Worm (Caenorhabditis elegans) whole organism, L2 larva: Measurements from ENCODE around the gene snb-5.

Experiments used
- C34F6.9 ChIP-seq: fragments of 150-350 bp; optimal IDR thresholded peaks from 2 replicates; lab custom pipeline; 2014; ENCODE audit warnings: missing biosample characterization, missing genetic modification characterization
- F13H6.1 ChIP-seq: sonication (generic microtip); optimal IDR thresholded peaks from 2 replicates; lab custom pipeline; 2016; ENCODE audit warnings: missing genetic modification characterization, missing compliant biosample characterization
- Y55F3AM.14 ChIP-seq: fragments of 200-800 bp; sonication (Bioruptor generic); optimal IDR thresholded peaks from 2 replicates; lab custom pipeline; 2018; ENCODE audit warnings: mild to moderate bottlenecking, missing genetic modification characterization, missing compliant biosample characterization
- aly-2 ChIP-seq: fragments of 150-350 bp; optimal IDR thresholded peaks from 2 replicates; lab custom pipeline; 2014; ENCODE audit warnings: missing biosample characterization, missing genetic modification characterization
- ama-1 ChIP-seq: fragments of 150-350 bp; optimal IDR thresholded peaks from 2 replicates; lab custom pipeline; 2018; ENCODE audit warnings: inconsistent platforms
- blmp-1 ChIP-seq: sonication (generic microtip); optimal IDR thresholded peaks from 2 replicates; lab custom pipeline; 2017; ENCODE audit warnings: missing genetic modification characterization, mild to moderate bottlenecking, missing compliant biosample characterization, antibody characterized with exemption, moderate library complexity; ENCODE audit not compliant: insufficient read depth
- ceh-82 ChIP-seq: fragments of 150-350 bp; optimal IDR thresholded peaks from 2 replicates; lab custom pipeline; 2014; ENCODE audit warnings: missing biosample characterization, missing genetic modification characterization
- crh-2 ChIP-seq: sonication (generic microtip); optimal IDR thresholded peaks from 2 replicates; lab custom pipeline; 2017; ENCODE audit warnings: missing biosample characterization, missing genetic modification characterization
- dmd-4 ChIP-seq: sonication (generic microtip); optimal IDR thresholded peaks from 2 replicates; lab custom pipeline; 2017; ENCODE audit warnings: missing biosample characterization, missing genetic modification characterization
- egl-27 ChIP-seq: sonication (generic microtip); optimal IDR thresholded peaks from 3 replicates; lab custom pipeline; 2017; ENCODE audit warnings: missing biosample characterization, missing genetic modification reagents, missing genetic modification characterization
- elt-1 ChIP-seq: fragments of 150-350 bp; optimal IDR thresholded peaks from 2 replicates; lab custom pipeline; 2014; ENCODE audit warnings: missing biosample characterization, missing genetic modification characterization
- elt-3 ChIP-seq: sonication (generic microtip); optimal IDR thresholded peaks from 2 replicates; lab custom pipeline; 2017; ENCODE audit warnings: missing biosample characterization, missing genetic modification characterization
- fos-1 ChIP-seq: fragments of 150-350 bp; optimal IDR thresholded peaks from 2 replicates; lab custom pipeline; 2014; ENCODE audit warnings: missing biosample characterization, missing genetic modification characterization
- gmeb-1 ChIP-seq: fragments of 150-350 bp; optimal IDR thresholded peaks from 2 replicates; lab custom pipeline; 2014; ENCODE audit warnings: missing biosample characterization, missing genetic modification characterization
- lin-13 ChIP-seq: fragments of 150-350 bp; optimal IDR thresholded peaks from 2 replicates; lab custom pipeline; 2014; ENCODE audit warnings: missing biosample characterization, missing genetic modification reagents, missing genetic modification characterization
- lin-39 ChIP-seq: fragments of 150-350 bp; optimal IDR thresholded peaks from 2 replicates; lab custom pipeline; 2014; ENCODE audit warnings: missing biosample characterization, missing genetic modification reagents, missing genetic modification characterization
- lsy-2 ChIP-seq, 2 experiments: fragments of 150-350 bp in 1 of 2; sonication (generic microtip) in 1 of 2; optimal IDR thresholded peaks; 2 replicates each; lab custom pipeline; 2014 to 2017; ENCODE audit warnings: missing biosample characterization in 2 of 2, missing genetic modification characterization in 2 of 2
- mab-5 ChIP-seq: fragments of 150-350 bp; optimal IDR thresholded peaks from 2 replicates; lab custom pipeline; 2014; ENCODE audit warnings: missing biosample characterization, missing genetic modification characterization
- mbf-1 ChIP-seq: sonication (generic microtip); optimal IDR thresholded peaks from 2 replicates; lab custom pipeline; 2017; ENCODE audit warnings: missing biosample characterization, missing genetic modification characterization
- mdl-1 ChIP-seq, 2 experiments: fragments of 150-350 bp in 1 of 2; sonication (generic microtip) in 1 of 2; optimal IDR thresholded peaks; 2 replicates each; lab custom pipeline; 2017; ENCODE audit warnings: missing biosample characterization in 2 of 2, missing genetic modification characterization in 2 of 2
- nhr-10 ChIP-seq: sonication (generic microtip); optimal IDR thresholded peaks from 2 replicates; lab custom pipeline; 2017; ENCODE audit warnings: missing biosample characterization, missing genetic modification characterization
- nhr-11 ChIP-seq: fragments of 150-350 bp; optimal IDR thresholded peaks from 2 replicates; lab custom pipeline; 2014; ENCODE audit warnings: missing biosample characterization, missing genetic modification characterization
- nhr-12 ChIP-seq: fragments of 150-350 bp; optimal IDR thresholded peaks from 2 replicates; lab custom pipeline; 2014; ENCODE audit warnings: missing biosample characterization, missing genetic modification characterization
- nhr-129 ChIP-seq: fragments of 150-350 bp; optimal IDR thresholded peaks from 2 replicates; lab custom pipeline; 2014; ENCODE audit warnings: missing biosample characterization, missing genetic modification characterization
- nhr-21 ChIP-seq: fragments of 150-350 bp; optimal IDR thresholded peaks from 2 replicates; lab custom pipeline; 2014; ENCODE audit warnings: missing biosample characterization, missing genetic modification characterization
- nhr-23 ChIP-seq: fragments of 150-350 bp; optimal IDR thresholded peaks from 2 replicates; lab custom pipeline; 2014; ENCODE audit warnings: missing biosample characterization, missing genetic modification reagents, missing genetic modification characterization
- nhr-25 ChIP-seq: fragments of 150-350 bp; sonication (generic microtip); optimal IDR thresholded peaks from 3 replicates; lab custom pipeline; 2014; ENCODE audit warnings: missing biosample characterization, missing genetic modification characterization
- nhr-6 ChIP-seq: fragments of 150-350 bp; optimal IDR thresholded peaks from 2 replicates; lab custom pipeline; 2014; ENCODE audit warnings: missing biosample characterization, missing genetic modification characterization
- nhr-77 ChIP-seq: fragments of 150-350 bp; optimal IDR thresholded peaks from 2 replicates; lab custom pipeline; 2014; ENCODE audit warnings: missing biosample characterization, missing genetic modification characterization
- peb-1 ChIP-seq: fragments of 150-350 bp; optimal IDR thresholded peaks from 2 replicates; lab custom pipeline; 2014; ENCODE audit warnings: missing biosample characterization, missing genetic modification characterization
- sem-4 ChIP-seq: fragments of 150-350 bp; optimal IDR thresholded peaks from 2 replicates; lab custom pipeline; 2014; ENCODE audit warnings: missing biosample characterization, missing genetic modification reagents, missing genetic modification characterization
- skn-1 ChIP-seq: sonication (generic microtip); optimal IDR thresholded peaks from 2 replicates; lab custom pipeline; 2017; ENCODE audit warnings: missing biosample characterization, missing genetic modification characterization
- sma-3 ChIP-seq: sonication (generic microtip); optimal IDR thresholded peaks from 2 replicates; lab custom pipeline; 2016; ENCODE audit warnings: missing genetic modification reagents, missing genetic modification characterization, missing compliant biosample characterization
- sma-9 ChIP-seq, 2 experiments: fragments of 150-350 bp in 1 of 2; sonication (generic microtip) in 1 of 2; optimal IDR thresholded peaks; 2 replicates each; lab custom pipeline; 2014 to 2016; ENCODE audit warnings: missing genetic modification characterization in 2 of 2, mild to moderate bottlenecking in 1 of 2, missing biosample characterization in 1 of 2, missing compliant biosample characterization in 1 of 2, missing genetic modification reagents in 1 of 2, moderate library complexity in 1 of 2
- snpc-4 ChIP-seq: fragments of 150-350 bp; optimal IDR thresholded peaks from 2 replicates; lab custom pipeline; 2014; ENCODE audit warnings: missing biosample characterization, missing genetic modification characterization
- unc-39 ChIP-seq: fragments of 150-350 bp; optimal IDR thresholded peaks from 2 replicates; lab custom pipeline; 2014; ENCODE audit warnings: missing biosample characterization, missing genetic modification characterization
- unc-55 ChIP-seq: fragments of 150-350 bp; sonication (generic microtip); optimal IDR thresholded peaks from 3 replicates; lab custom pipeline; 2014; ENCODE audit warnings: missing biosample characterization, missing genetic modification reagents, missing genetic modification characterization
- unc-62 ChIP-seq: fragments of 150-350 bp; optimal IDR thresholded peaks from 2 replicates; lab custom pipeline; 2014; ENCODE audit warnings: missing biosample characterization, missing genetic modification reagents, missing genetic modification characterization
- zag-1 ChIP-seq: fragments of 150-350 bp; optimal IDR thresholded peaks from 2 replicates; lab custom pipeline; 2014; ENCODE audit warnings: missing biosample characterization, missing genetic modification characterization
- ztf-11 ChIP-seq: sonication (generic microtip); optimal IDR thresholded peaks from 2 replicates; lab custom pipeline; 2017; ENCODE audit warnings: missing biosample characterization, missing genetic modification characterization
- ztf-4 ChIP-seq: fragments of 150-350 bp; optimal IDR thresholded peaks from 2 replicates; lab custom pipeline; 2014; ENCODE audit warnings: missing biosample characterization, missing genetic modification characterization

snb-5 gene

ce11 chrIII:8217919-8218318 lies 15.1 kb downstream of the snb-5 start, which contains the start of gene C30A5.16:
Gene C30A5.16 (plus strand): TSS chrIII:8218219.
- no peak for TF ChIP-seq dmd-4 (tag; lab: Kevin White, UChicago)
- no peak for TF ChIP-seq F13H6.1
- no peak for TF ChIP-seq mdl-1 (tag; optimal IDR thresholded peaks at IDR 0.05; lab: Kevin White, UChicago)
- TF ChIP-seq gmeb-1, result no peak

- TF ChIP-seq unc-62, result no peak
- no peak for TF ChIP-seq nhr-21 (tag; lab: Kevin White, UChicago)
- TF ChIP-seq snpc-4 (tag; lab: Kevin White, UChicago), result no peak
- TF ChIP-seq peb-1 (tag; lab: Kevin White, UChicago), result no peak
- TF ChIP-seq nhr-129 (tag; lab: Kevin White, UChicago), result no peak
- no peak for TF ChIP-seq F13H6.1
- no peak for TF ChIP-seq unc-55 (GFP tag; lab: Kevin White, UChicago)
- no peak for TF ChIP-seq ceh-82 (tag; lab: Kevin White, UChicago)
- TF ChIP-seq lin-39 (tag; lab: Kevin White, UChicago), result no peak
- TF ChIP-seq sma-9 (GFP tag; optimal IDR thresholded peaks at IDR 0.05; lab: Kevin White, UChicago), result no peak
- no peak for TF ChIP-seq sma-9 (tag; optimal IDR thresholded peaks at IDR 0.05; lab: Kevin White, UChicago)
- no peak for TF ChIP-seq lin-13 (GFP tag; lab: Kevin White, UChicago)
- no peak for TF ChIP-seq fos-1
Measured at ce11 chrIII:8220081-8220480, 17.2 kb downstream of the snb-5 start.

DNA sequence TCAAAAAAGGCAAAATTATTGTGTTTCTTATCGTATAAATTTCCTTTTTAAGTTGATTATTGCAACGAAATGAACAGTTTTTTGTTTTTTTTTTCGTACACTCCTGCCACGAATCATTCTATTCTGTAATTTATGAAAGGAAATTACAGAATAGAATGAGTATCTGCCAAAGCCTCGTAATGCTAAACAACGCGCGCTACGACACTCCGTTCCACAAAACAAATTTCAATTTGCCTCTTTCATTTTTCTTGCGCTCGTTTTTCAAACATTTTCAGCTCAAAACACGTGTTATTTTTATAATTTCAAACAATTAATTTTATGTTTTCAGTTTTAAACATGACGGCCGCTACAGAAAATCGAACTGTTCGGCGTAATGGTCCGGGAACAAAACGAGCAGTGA lies 21.9 kb downstream of the snb-5 start, which contains the start of gene mob-4:
mob-4 (plus strand) TSS at position 329 of the 400 bp plus-strand sequence.
- TF ChIP-seq snpc-4 (tag; lab: Kevin White, UChicago), result no peak
- peak in 1 of 2 experiments; percentile 32 for TF ChIP-seq lsy-2 (tag; optimal IDR thresholded peaks at IDR 0.05; lab: Kevin White, UChicago)
- no peak for TF ChIP-seq elt-3 (tag; lab: Kevin White, UChicago)
- TF ChIP-seq unc-55 (GFP tag; lab: Kevin White, UChicago), result peak; percentile 32

ce11 chrIII:8226178-8226577 lies 23.3 kb downstream of the snb-5 start, which contains the start of gene rfs-1:
Gene rfs-1 (plus strand): TSS chrIII:8226478.
- no peak for TF ChIP-seq blmp-1 (tag; lab: Kevin White, UChicago)
- TF ChIP-seq ztf-11 (tag; lab: Kevin White, UChicago), result no peak
- TF ChIP-seq ama-1 (lab: Kevin White, UChicago), result no peak
- TF ChIP-seq nhr-21 (tag; lab: Kevin White, UChicago), result no peak
- no peak for TF ChIP-seq unc-62
- TF ChIP-seq dmd-4 (tag; lab: Kevin White, UChicago), result no peak
- TF ChIP-seq unc-39 (tag; lab: Kevin White, UChicago), result no peak
- TF ChIP-seq Y55F3AM.14 (GFP tag; lab: Kevin White, UChicago), result no peak
- no peak for TF ChIP-seq nhr-25 (tag; lab: Kevin White, UChicago)
- no peak for TF ChIP-seq crh-2
- TF ChIP-seq nhr-10 (tag; lab: Kevin White, UChicago), result no peak
- TF ChIP-seq C34F6.9 (tag; lab: Kevin White, UChicago), result no peak

DNA sequence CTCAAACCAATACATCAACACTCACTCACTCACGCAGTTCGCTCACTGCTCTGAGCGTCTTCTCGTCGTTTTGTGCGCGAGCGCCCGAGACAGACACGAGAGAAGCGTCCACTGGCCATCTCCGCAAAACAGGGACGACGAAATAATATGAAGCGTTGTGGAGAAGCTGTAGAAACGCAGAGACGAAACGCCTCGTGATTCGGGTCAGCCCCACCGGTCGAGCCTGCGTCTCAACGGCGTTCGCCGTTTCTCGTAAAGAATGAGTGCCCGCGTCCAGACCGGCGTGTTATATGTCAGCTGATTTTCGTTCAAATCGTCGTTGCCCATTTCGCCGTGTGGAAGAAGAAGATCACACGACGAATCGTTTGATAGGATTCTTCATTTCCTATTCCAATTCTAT lies 24.7 kb downstream of the snb-5 start, which contains the start of gene fbxl-1:
fbxl-1 (plus strand) TSS at position 320 of the 400 bp plus-strand sequence.
- TF ChIP-seq nhr-23 (tag; lab: Kevin White, UChicago), result no peak
- TF ChIP-seq fos-1, result peak; percentile 70
- peak; percentile 96 for TF ChIP-seq C34F6.9 (tag; lab: Kevin White, UChicago)
- TF ChIP-seq ceh-82 (tag; lab: Kevin White, UChicago), result no peak
- peak; percentile 87 for TF ChIP-seq F13H6.1
- TF ChIP-seq ztf-4 (tag; lab: Kevin White, UChicago), result peak; percentile 38
- no peak for TF ChIP-seq mbf-1 (tag; lab: Kevin White, UChicago)
- no peak for TF ChIP-seq nhr-11
- TF ChIP-seq unc-39 (tag; lab: Kevin White, UChicago), result no peak
- TF ChIP-seq nhr-129 (tag; lab: Kevin White, UChicago), result peak; percentile 91
- TF ChIP-seq sma-9 (GFP tag; optimal IDR thresholded peaks at IDR 0.05; lab: Kevin White, UChicago), result peak; percentile 86
- no peak for TF ChIP-seq sma-9 (tag; optimal IDR thresholded peaks at IDR 0.05; lab: Kevin White, UChicago)
- TF ChIP-seq ztf-11 (tag; lab: Kevin White, UChicago), result no peak
- no peak for TF ChIP-seq nhr-10 (tag; lab: Kevin White, UChicago)
- peak in 1 of 2 experiments; percentile 88 for TF ChIP-seq lsy-2 (tag; optimal IDR thresholded peaks at IDR 0.05; lab: Kevin White, UChicago)
- TF ChIP-seq nhr-12 (tag; lab: Kevin White, UChicago), result no peak
- peak; percentile 88 for TF ChIP-seq sem-4
- no peak for TF ChIP-seq aly-2
- TF ChIP-seq nhr-77 (tag; lab: Kevin White, UChicago), result no peak
- no peak for TF ChIP-seq dmd-4 (tag; lab: Kevin White, UChicago)
- TF ChIP-seq mab-5 (tag; lab: Kevin White, UChicago), result peak; percentile 57
- TF ChIP-seq snpc-4 (tag; lab: Kevin White, UChicago), result peak; percentile 64
- TF ChIP-seq nhr-6 (tag; lab: Kevin White, UChicago), result peak; percentile 18
- no peak for TF ChIP-seq skn-1 (tag; lab: Kevin White, UChicago)
- peak; percentile 71 for TF ChIP-seq Y55F3AM.14 (GFP tag; lab: Kevin White, UChicago)
- TF ChIP-seq egl-27, result peak; percentile 30
- no peak for TF ChIP-seq elt-1
- TF ChIP-seq gmeb-1, result peak; percentile 44
- TF ChIP-seq zag-1 (tag; lab: Kevin White, UChicago), result peak; percentile 66
- no peak for TF ChIP-seq blmp-1 (tag; lab: Kevin White, UChicago)
- TF ChIP-seq lin-39 (tag; lab: Kevin White, UChicago), result no peak
- TF ChIP-seq unc-62, result no peak
- peak; percentile 75 for TF ChIP-seq crh-2
- peak; percentile 53 for TF ChIP-seq sma-3 (GFP tag; lab: Kevin White, UChicago)
- TF ChIP-seq lin-13 (GFP tag; lab: Kevin White, UChicago), result peak; percentile 51
